Worm (Caenorhabditis elegans) whole organism, L3 larva: ENCODE results near the gene K07F5.6.

Source experiments
- R02D3.7 ChIP-seq: fragments of 150-350 bp; optimal IDR thresholded peaks from 2 replicates; lab custom pipeline; 2014; ENCODE audit warnings: missing biosample characterization, missing genetic modification characterization
- ZK546.5 ChIP-seq: sonication (generic microtip); optimal IDR thresholded peaks from 2 replicates; lab custom pipeline; 2017; ENCODE audit warnings: missing biosample characterization, missing genetic modification characterization
- aly-2 ChIP-seq: fragments of 150-350 bp; optimal IDR thresholded peaks from 2 replicates; lab custom pipeline; 2014; ENCODE audit warnings: missing biosample characterization, missing genetic modification characterization
- ama-1 ChIP-seq: fragments of 150-350 bp; optimal IDR thresholded peaks from 2 replicates; lab custom pipeline; 2018
- ceh-16 ChIP-seq: sonication (generic microtip); optimal IDR thresholded peaks from 2 replicates; lab custom pipeline; 2017; ENCODE audit warnings: missing biosample characterization, missing genetic modification characterization
- ceh-9 ChIP-seq: sonication (generic microtip); optimal IDR thresholded peaks from 2 replicates; lab custom pipeline; 2018; ENCODE audit warnings: missing biosample characterization, missing genetic modification characterization
- egl-27 ChIP-seq: sonication (generic microtip); optimal IDR thresholded peaks from 4 replicates; lab custom pipeline; 2017; ENCODE audit warnings: missing biosample characterization, missing genetic modification reagents, missing genetic modification characterization
- egl-5 ChIP-seq: fragments of 150-350 bp; optimal IDR thresholded peaks from 2 replicates; lab custom pipeline; 2017; ENCODE audit warnings: missing biosample characterization, missing genetic modification reagents, missing genetic modification characterization, inconsistent platforms
- elt-1 ChIP-seq: fragments of 150-350 bp; optimal IDR thresholded peaks from 2 replicates; lab custom pipeline; 2014; ENCODE audit warnings: missing biosample characterization, missing genetic modification characterization
- elt-2 ChIP-seq: sonication (generic microtip); optimal IDR thresholded peaks from 2 replicates; lab custom pipeline; 2016; ENCODE audit warnings: missing genetic modification reagents, mild to moderate bottlenecking, missing genetic modification characterization, missing compliant biosample characterization
- elt-3 ChIP-seq, 3 experiments: fragments of 150-350 bp in 1 of 3; sonication (generic microtip) in 2 of 3; optimal IDR thresholded peaks; 2 replicates in 2 of 3; 4 replicates in 1 of 3; lab custom pipeline; 2014 to 2017; ENCODE audit warnings: missing biosample characterization in 3 of 3, missing genetic modification characterization in 3 of 3
- fkh-10 ChIP-seq: sonication (generic microtip); optimal IDR thresholded peaks from 2 replicates; lab custom pipeline; 2017; ENCODE audit warnings: missing biosample characterization, missing genetic modification reagents, missing genetic modification characterization
- fkh-2 ChIP-seq: fragments of 150-350 bp; optimal IDR thresholded peaks from 2 replicates; lab custom pipeline; 2014; ENCODE audit warnings: missing biosample characterization, missing genetic modification reagents, missing genetic modification characterization
- fos-1 ChIP-seq: fragments of 150-350 bp; optimal IDR thresholded peaks from 2 replicates; lab custom pipeline; 2014; ENCODE audit warnings: missing biosample characterization, missing genetic modification characterization
- lin-15B ChIP-seq: fragments of 150-350 bp; optimal IDR thresholded peaks from 2 replicates; lab custom pipeline; 2014; ENCODE audit warnings: missing biosample characterization, missing genetic modification characterization
- lin-39 ChIP-seq: fragments of 150-350 bp; optimal IDR thresholded peaks from 2 replicates; lab custom pipeline; 2018; ENCODE audit warnings: missing biosample characterization, missing genetic modification reagents, missing genetic modification characterization
- lsy-12 ChIP-seq: sonication (generic microtip); optimal IDR thresholded peaks from 2 replicates; lab custom pipeline; 2016; ENCODE audit warnings: mild to moderate bottlenecking, missing genetic modification characterization, missing compliant biosample characterization
- mml-1 ChIP-seq: fragments of 150-350 bp; sonication (generic microtip); optimal IDR thresholded peaks from 3 replicates; lab custom pipeline; 2014; ENCODE audit warnings: missing biosample characterization, missing genetic modification characterization
- nfya-1 ChIP-seq: sonication (generic microtip); optimal IDR thresholded peaks from 2 replicates; lab custom pipeline; 2017; ENCODE audit warnings: missing genetic modification characterization, mild to moderate bottlenecking, missing compliant biosample characterization, antibody characterized with exemption, moderate library complexity; ENCODE audit not compliant: insufficient read depth
- nhr-11 ChIP-seq: fragments of 150-350 bp; optimal IDR thresholded peaks from 2 replicates; lab custom pipeline; 2014; ENCODE audit warnings: missing biosample characterization, missing genetic modification characterization
- nhr-12 ChIP-seq: fragments of 150-350 bp; optimal IDR thresholded peaks from 2 replicates; lab custom pipeline; 2014; ENCODE audit warnings: missing biosample characterization, missing genetic modification characterization
- nhr-23 ChIP-seq: fragments of 150-350 bp; optimal IDR thresholded peaks from 2 replicates; lab custom pipeline; 2014; ENCODE audit warnings: missing biosample characterization, missing genetic modification reagents, missing genetic modification characterization
- nhr-237 ChIP-seq: fragments of 150-350 bp; optimal IDR thresholded peaks from 2 replicates; lab custom pipeline; 2014; ENCODE audit warnings: missing biosample characterization, missing genetic modification characterization
- nhr-25 ChIP-seq: sonication (generic microtip); optimal IDR thresholded peaks from 2 replicates; lab custom pipeline; 2017; ENCODE audit warnings: missing biosample characterization, missing genetic modification characterization
- nhr-28 ChIP-seq: fragments of 150-350 bp; optimal IDR thresholded peaks from 2 replicates; lab custom pipeline; 2014; ENCODE audit warnings: missing biosample characterization, missing genetic modification characterization
- nhr-43 ChIP-seq: sonication (generic microtip); optimal IDR thresholded peaks from 2 replicates; lab custom pipeline; 2016; ENCODE audit warnings: mild to moderate bottlenecking, missing genetic modification characterization, missing compliant biosample characterization; ENCODE audit not compliant: poor library complexity, severe bottlenecking
- nhr-67 ChIP-seq: fragments of 150-350 bp; optimal IDR thresholded peaks from 2 replicates; lab custom pipeline; 2014; ENCODE audit warnings: missing biosample characterization, missing genetic modification characterization
- nhr-77 ChIP-seq: fragments of 150-350 bp; optimal IDR thresholded peaks from 2 replicates; lab custom pipeline; 2014; ENCODE audit warnings: missing biosample characterization, missing genetic modification characterization
- pha-4 ChIP-seq: fragments of 150-350 bp; optimal IDR thresholded peaks from 2 replicates; lab custom pipeline; 2014; ENCODE audit warnings: missing biosample characterization, missing genetic modification reagents, missing genetic modification characterization
- sea-2 ChIP-seq: fragments of 150-350 bp; sonication (generic microtip); optimal IDR thresholded peaks from 4 replicates; lab custom pipeline; 2014; ENCODE audit warnings: missing biosample characterization, missing genetic modification reagents, missing genetic modification characterization
- skn-1 ChIP-seq: fragments of 150-350 bp; optimal IDR thresholded peaks from 2 replicates; lab custom pipeline; 2014; ENCODE audit warnings: missing biosample characterization, missing genetic modification characterization
- snpc-4 ChIP-seq: fragments of 150-350 bp; optimal IDR thresholded peaks from 2 replicates; lab custom pipeline; 2014; ENCODE audit warnings: missing biosample characterization, missing genetic modification characterization
- tbx-2 ChIP-seq: sonication (generic microtip); optimal IDR thresholded peaks from 2 replicates; lab custom pipeline; 2016; ENCODE audit warnings: mild to moderate bottlenecking, missing genetic modification characterization, missing compliant biosample characterization
- unc-39 ChIP-seq: sonication (generic microtip); optimal IDR thresholded peaks from 4 replicates; lab custom pipeline; 2017; ENCODE audit warnings: missing biosample characterization, missing genetic modification characterization
- ztf-11 ChIP-seq: fragments of 150-350 bp; optimal IDR thresholded peaks from 2 replicates; lab custom pipeline; 2014; ENCODE audit warnings: missing biosample characterization, missing genetic modification characterization
- ztf-4 ChIP-seq: fragments of 150-350 bp; optimal IDR thresholded peaks from 2 replicates; lab custom pipeline; 2014; ENCODE audit warnings: missing biosample characterization, missing genetic modification characterization

The K07F5.6 gene

ce11 chrIV:9833337-9833736 lies 13.1 kb downstream of the K07F5.6 start:
- TF ChIP-seq skn-1 (tag; lab: Kevin White, UChicago) = no peak
- no peak for TF ChIP-seq egl-27
- TF ChIP-seq sea-2 (GFP tag; lab: Kevin White, UChicago) = no peak
- TF ChIP-seq nfya-1 = no peak
- no peak for TF ChIP-seq egl-5 (tag; lab: Kevin White, UChicago)
- TF ChIP-seq nhr-12 (tag; lab: Kevin White, UChicago) = no peak
- TF ChIP-seq fos-1 (tag; lab: Kevin White, UChicago) = no peak
- no peak for TF ChIP-seq lsy-12
- TF ChIP-seq nhr-237 (tag; lab: Kevin White, UChicago) = no peak
- TF ChIP-seq fkh-2 = no peak
- TF ChIP-seq ceh-16 (tag; lab: Kevin White, UChicago) = no peak
- no peak for TF ChIP-seq nhr-23 (tag; lab: Kevin White, UChicago)
- TF ChIP-seq pha-4 = no peak
- TF ChIP-seq, all 47 proteins: peak for 0

ce11 chrIV:9832586-9832985 lies 13.9 kb downstream of the K07F5.6 start, which contains the start of gene kin-21:
TSS of gene kin-21 (plus strand) at chrIV:9832886.
- TF ChIP-seq egl-27 = no peak
- TF ChIP-seq mml-1 (tag; lab: Kevin White, UChicago) = no peak
- TF ChIP-seq ama-1 (lab: Kevin White, UChicago) = no peak
- TF ChIP-seq ztf-11 (tag; lab: Kevin White, UChicago) = no peak
- no peak for TF ChIP-seq nhr-43 (tag; lab: Kevin White, UChicago)
- TF ChIP-seq nhr-237 (tag; lab: Kevin White, UChicago) = no peak
- no peak for TF ChIP-seq R02D3.7 (tag; lab: Kevin White, UChicago)
- no peak for TF ChIP-seq lin-39
- TF ChIP-seq nhr-77 = no peak
- no peak for TF ChIP-seq nhr-28 (tag; lab: Kevin White, UChicago)
- no peak for TF ChIP-seq nhr-12 (tag; lab: Kevin White, UChicago)
- TF ChIP-seq pha-4 = no peak

ce11 chrIV:9825196-9825744 lies 21.2 kb downstream of the K07F5.6 start, which contains the start of gene mtr-4:
TSS of gene mtr-4 (plus strand) at chrIV:9825694.
- no peak for TF ChIP-seq tbx-2 (tag; lab: Kevin White, UChicago)
- peak; percentile 85 for TF ChIP-seq elt-2 (tag; lab: Kevin White, UChicago)
- TF ChIP-seq egl-5 (tag; lab: Kevin White, UChicago) = peak; percentile 27
- TF ChIP-seq skn-1 (tag; lab: Kevin White, UChicago) = peak; percentile 24
- TF ChIP-seq elt-3 (tag; optimal IDR thresholded peaks at IDR 0.05; lab: Kevin White, UChicago) = no peak
- peak; percentile 62 for TF ChIP-seq lin-15B (tag; lab: Kevin White, UChicago)

- TF ChIP-seq nhr-67 (tag; lab: Kevin White, UChicago) (no peak), nhr-237 (tag; lab: Kevin White, UChicago) (no peak), nhr-23 (tag; lab: Kevin White, UChicago) (no peak), pha-4 (no peak), tbx-2 (tag; lab: Kevin White, UChicago) (no peak), aly-2 (tag; lab: Kevin White, UChicago) (no peak), snpc-4 (no peak)
Observed at ce11 chrIV:9824480-9824879, 22.0 kb downstream of the K07F5.6 start, which contains the start of gene catp-6. TSS of gene catp-6 (minus strand) at chrIV:9824580.

- no peak for TF ChIP-seq nhr-11 (tag; lab: Kevin White, UChicago)
- TF ChIP-seq nhr-28 (tag; lab: Kevin White, UChicago) = no peak
- no peak for TF ChIP-seq ztf-4 (tag; lab: Kevin White, UChicago)
- no peak for TF ChIP-seq skn-1 (tag; lab: Kevin White, UChicago)
- TF ChIP-seq fkh-10 = no peak
- TF ChIP-seq aly-2 (tag; lab: Kevin White, UChicago) = no peak
- TF ChIP-seq nhr-25 (tag; lab: Kevin White, UChicago) = no peak
- no peak for TF ChIP-seq ama-1 (lab: Kevin White, UChicago)
- TF ChIP-seq elt-2 (tag; lab: Kevin White, UChicago) = no peak
- TF ChIP-seq egl-27 = no peak
- no peak for TF ChIP-seq ceh-9 (tag; lab: Kevin White, UChicago)
- no peak for TF ChIP-seq ZK546.5 (tag; lab: Kevin White, UChicago)
- TF ChIP-seq sea-2 (GFP tag; lab: Kevin White, UChicago) = no peak
- TF ChIP-seq ztf-11 (tag; lab: Kevin White, UChicago) = no peak
- TF ChIP-seq elt-1 (tag; lab: Kevin White, UChicago) = no peak
- no peak for TF ChIP-seq unc-39
Observed at ce11 chrIV:9822585-9822984, 23.9 kb downstream of the K07F5.6 start.
